Fruit fly (Drosophila melanogaster): ENCODE results near the gene CG33093.

Gene CG33093

dm6 chr3R:22525073-22525413 lies 6.7 kb downstream of the CG33093 start:
- TF ChIP-seq Ets98B (GFP tag; IDR thresholded peaks at IDR 0.05) (no peak), Pif1B (GFP tag; optimal IDR thresholded peaks at IDR 0.05) (no peak), EcR (GFP tag; optimal IDR thresholded peaks at IDR 0.05) (no peak), CG9948 (tag; optimal IDR thresholded peaks at IDR 0.05) (no peak), CG12605 (GFP tag; IDR thresholded peaks at IDR 0.05) (no peak), CG17806 (tag; optimal IDR thresholded peaks at IDR 0.05) (no peak), fd96Ca (GFP tag; IDR thresholded peaks at IDR 0.05) (no peak), CG13204 (GFP tag; optimal IDR thresholded peaks at IDR 0.05) (no peak)

dm6 chr3R:22524344-22525072 lies 7.2 kb downstream of the CG33093 start:
- no peak for TF ChIP-seq D1 (tag; optimal IDR thresholded peaks at IDR 0.05)
- peak; percentile 91 for TF ChIP-seq EcR (GFP tag; optimal IDR thresholded peaks at IDR 0.05)

- TF ChIP-seq CG10348 (GFP tag; IDR thresholded peaks at IDR 0.05) (no peak), D1 (tag; optimal IDR thresholded peaks at IDR 0.05) (no peak)
Observed at dm6 chr3R:22522859-22523258, 8.9 kb downstream of the CG33093 start.

- TF ChIP-seq CG12605 (GFP tag; IDR thresholded peaks at IDR 0.05): no peak
- TF ChIP-seq CG17806 (tag; optimal IDR thresholded peaks at IDR 0.05): no peak
- no peak for TF ChIP-seq CG9948 (tag; optimal IDR thresholded peaks at IDR 0.05)
- TF ChIP-seq CG34367 (tag; optimal IDR thresholded peaks at IDR 0.05): no peak
- no peak for TF ChIP-seq CG10348 (GFP tag; IDR thresholded peaks at IDR 0.05)
- TF ChIP-seq fd96Ca (GFP tag; IDR thresholded peaks at IDR 0.05): no peak
- TF ChIP-seq EcR (GFP tag; optimal IDR thresholded peaks at IDR 0.05): no peak
- TF ChIP-seq D1 (tag; optimal IDR thresholded peaks at IDR 0.05): no peak
Observed at dm6 chr3R:22522042-22522441, 9.7 kb downstream of the CG33093 start.

- no peak for TF ChIP-seq Pif1B (GFP tag; optimal IDR thresholded peaks at IDR 0.05)
- TF ChIP-seq fd96Ca (GFP tag; IDR thresholded peaks at IDR 0.05): no peak
- no peak for TF ChIP-seq CG17806 (tag; optimal IDR thresholded peaks at IDR 0.05)
- TF ChIP-seq CG8159 (tag; optimal IDR thresholded peaks at IDR 0.05): no peak
- TF ChIP-seq CG10348 (GFP tag; IDR thresholded peaks at IDR 0.05): no peak
- TF ChIP-seq D1 (tag; optimal IDR thresholded peaks at IDR 0.05): no peak
- no peak for TF ChIP-seq CG12605 (GFP tag; IDR thresholded peaks at IDR 0.05)
- no peak for TF ChIP-seq EcR (GFP tag; optimal IDR thresholded peaks at IDR 0.05)
- TF ChIP-seq CG9948 (tag; optimal IDR thresholded peaks at IDR 0.05): no peak
- no peak for TF ChIP-seq CG8301 (tag; optimal IDR thresholded peaks at IDR 0.05)
- TF ChIP-seq CG32121 (GFP tag; IDR thresholded peaks at IDR 0.05): no peak
- TF ChIP-seq gl (tag; optimal IDR thresholded peaks at IDR 0.05): no peak
- TF ChIP-seq Ets98B (GFP tag; IDR thresholded peaks at IDR 0.05): no peak
- TF ChIP-seq Pif1A (GFP tag; optimal IDR thresholded peaks at IDR 0.05): no peak
- no peak for TF ChIP-seq rn (GFP tag; IDR thresholded peaks at IDR 0.05)
- TF ChIP-seq CG15710 (tag; optimal IDR thresholded peaks at IDR 0.05): no peak
- TF ChIP-seq CG34367 (tag; optimal IDR thresholded peaks at IDR 0.05): no peak
- TF ChIP-seq CG4496 (GFP tag; IDR thresholded peaks at IDR 0.05): no peak
- no peak for TF ChIP-seq CG13204 (GFP tag; optimal IDR thresholded peaks at IDR 0.05)
Observed at dm6 chr3R:22520481-22520880, 11.2 kb downstream of the CG33093 start.

- no peak for TF ChIP-seq gl (tag; optimal IDR thresholded peaks at IDR 0.05)
- no peak for TF ChIP-seq CG14655 (GFP tag; optimal IDR thresholded peaks at IDR 0.05)
- TF ChIP-seq CG34367 (tag; optimal IDR thresholded peaks at IDR 0.05): no peak
- TF ChIP-seq CG10348 (GFP tag; IDR thresholded peaks at IDR 0.05): no peak
- TF ChIP-seq EcR (GFP tag; optimal IDR thresholded peaks at IDR 0.05): no peak
- no peak for TF ChIP-seq CG13204 (GFP tag; optimal IDR thresholded peaks at IDR 0.05)
- no peak for TF ChIP-seq D1 (tag; optimal IDR thresholded peaks at IDR 0.05)
- no peak for TF ChIP-seq CG8301 (tag; optimal IDR thresholded peaks at IDR 0.05)
- TF ChIP-seq CG32121 (GFP tag; IDR thresholded peaks at IDR 0.05): no peak
- no peak for TF ChIP-seq CG17806 (tag; optimal IDR thresholded peaks at IDR 0.05)
- no peak for TF ChIP-seq Snoo (tag; optimal IDR thresholded peaks at IDR 0.05)
- TF ChIP-seq rn (GFP tag; IDR thresholded peaks at IDR 0.05): no peak
- no peak for TF ChIP-seq CG15710 (tag; optimal IDR thresholded peaks at IDR 0.05)
- no peak for TF ChIP-seq Pif1B (GFP tag; optimal IDR thresholded peaks at IDR 0.05)
- TF ChIP-seq CG12605 (GFP tag; IDR thresholded peaks at IDR 0.05): no peak
- no peak for TF ChIP-seq CG8159 (tag; optimal IDR thresholded peaks at IDR 0.05)
Observed at dm6 chr3R:22518760-22519159, 13.0 kb downstream of the CG33093 start.

dm6 chr3R:22518285-22518684 lies 13.4 kb downstream of the CG33093 start:
- TF ChIP-seq Snoo (tag; optimal IDR thresholded peaks at IDR 0.05): no peak
- no peak for TF ChIP-seq Pif1B (GFP tag; optimal IDR thresholded peaks at IDR 0.05)
- TF ChIP-seq CG15710 (tag; optimal IDR thresholded peaks at IDR 0.05): no peak
- TF ChIP-seq CG10348 (GFP tag; IDR thresholded peaks at IDR 0.05): no peak
- TF ChIP-seq CG8159 (tag; optimal IDR thresholded peaks at IDR 0.05): no peak
- no peak for TF ChIP-seq CG12605 (GFP tag; IDR thresholded peaks at IDR 0.05)
- TF ChIP-seq CG9948 (tag; optimal IDR thresholded peaks at IDR 0.05): no peak
- no peak for TF ChIP-seq CG34367 (tag; optimal IDR thresholded peaks at IDR 0.05)
- TF ChIP-seq CG14655 (GFP tag; optimal IDR thresholded peaks at IDR 0.05): no peak
- no peak for TF ChIP-seq rn (GFP tag; IDR thresholded peaks at IDR 0.05)

All from whole organism, pupa.